Worm (Caenorhabditis elegans) whole organism, L2 larva: ENCODE measurements around the gene H23N18.6.

ENCODE experiments used
- C34F6.9 ChIP-seq: fragments of 150-350 bp; optimal IDR thresholded peaks from 2 replicates; lab custom pipeline; 2014; ENCODE audit warnings: missing biosample characterization, missing genetic modification characterization
- F13H6.1 ChIP-seq: sonication (generic microtip); optimal IDR thresholded peaks from 2 replicates; lab custom pipeline; 2016; ENCODE audit warnings: missing genetic modification characterization, missing compliant biosample characterization
- Y55F3AM.14 ChIP-seq: fragments of 200-800 bp; sonication (Bioruptor generic); optimal IDR thresholded peaks from 2 replicates; lab custom pipeline; 2018; ENCODE audit warnings: mild to moderate bottlenecking, missing genetic modification characterization, missing compliant biosample characterization
- ZK546.5 ChIP-seq: sonication (generic microtip); optimal IDR thresholded peaks from 2 replicates; lab custom pipeline; 2017; ENCODE audit warnings: missing biosample characterization, missing genetic modification characterization
- alr-1 ChIP-seq: fragments of 150-350 bp; optimal IDR thresholded peaks from 2 replicates; lab custom pipeline; 2014; ENCODE audit warnings: missing biosample characterization, missing genetic modification characterization
- ceh-16 ChIP-seq: fragments of 150-350 bp; optimal IDR thresholded peaks from 2 replicates; lab custom pipeline; 2014; ENCODE audit warnings: missing biosample characterization, missing genetic modification characterization
- dmd-4 ChIP-seq: sonication (generic microtip); optimal IDR thresholded peaks from 2 replicates; lab custom pipeline; 2017; ENCODE audit warnings: missing biosample characterization, missing genetic modification characterization
- egl-27 ChIP-seq: sonication (generic microtip); optimal IDR thresholded peaks from 3 replicates; lab custom pipeline; 2017; ENCODE audit warnings: missing biosample characterization, missing genetic modification reagents, missing genetic modification characterization
- gmeb-1 ChIP-seq: fragments of 150-350 bp; optimal IDR thresholded peaks from 2 replicates; lab custom pipeline; 2014; ENCODE audit warnings: missing biosample characterization, missing genetic modification characterization
- lin-13 ChIP-seq: fragments of 150-350 bp; optimal IDR thresholded peaks from 2 replicates; lab custom pipeline; 2014; ENCODE audit warnings: missing biosample characterization, missing genetic modification reagents, missing genetic modification characterization
- lin-39 ChIP-seq: fragments of 150-350 bp; optimal IDR thresholded peaks from 2 replicates; lab custom pipeline; 2014; ENCODE audit warnings: missing biosample characterization, missing genetic modification reagents, missing genetic modification characterization
- lsy-2 ChIP-seq, 2 experiments: fragments of 150-350 bp in 1 of 2; sonication (generic microtip) in 1 of 2; optimal IDR thresholded peaks; 2 replicates each; lab custom pipeline; 2014 to 2017; ENCODE audit warnings: missing biosample characterization in 2 of 2, missing genetic modification characterization in 2 of 2
- mab-5 ChIP-seq: fragments of 150-350 bp; optimal IDR thresholded peaks from 2 replicates; lab custom pipeline; 2014; ENCODE audit warnings: missing biosample characterization, missing genetic modification characterization
- mbf-1 ChIP-seq: sonication (generic microtip); optimal IDR thresholded peaks from 2 replicates; lab custom pipeline; 2017; ENCODE audit warnings: missing biosample characterization, missing genetic modification characterization
- mdl-1 ChIP-seq, 2 experiments: fragments of 150-350 bp in 1 of 2; sonication (generic microtip) in 1 of 2; optimal IDR thresholded peaks; 2 replicates each; lab custom pipeline; 2017; ENCODE audit warnings: missing biosample characterization in 2 of 2, missing genetic modification characterization in 2 of 2
- nhr-10 ChIP-seq: sonication (generic microtip); optimal IDR thresholded peaks from 2 replicates; lab custom pipeline; 2017; ENCODE audit warnings: missing biosample characterization, missing genetic modification characterization
- nhr-11 ChIP-seq: fragments of 150-350 bp; optimal IDR thresholded peaks from 2 replicates; lab custom pipeline; 2014; ENCODE audit warnings: missing biosample characterization, missing genetic modification characterization
- nhr-12 ChIP-seq: fragments of 150-350 bp; optimal IDR thresholded peaks from 2 replicates; lab custom pipeline; 2014; ENCODE audit warnings: missing biosample characterization, missing genetic modification characterization
- nhr-129 ChIP-seq: fragments of 150-350 bp; optimal IDR thresholded peaks from 2 replicates; lab custom pipeline; 2014; ENCODE audit warnings: missing biosample characterization, missing genetic modification characterization
- nhr-21 ChIP-seq: fragments of 150-350 bp; optimal IDR thresholded peaks from 2 replicates; lab custom pipeline; 2014; ENCODE audit warnings: missing biosample characterization, missing genetic modification characterization
- nhr-23 ChIP-seq: fragments of 150-350 bp; optimal IDR thresholded peaks from 2 replicates; lab custom pipeline; 2014; ENCODE audit warnings: missing biosample characterization, missing genetic modification reagents, missing genetic modification characterization
- nhr-237 ChIP-seq: fragments of 150-350 bp; optimal IDR thresholded peaks from 2 replicates; lab custom pipeline; 2014; ENCODE audit warnings: missing biosample characterization, missing genetic modification characterization
- nhr-6 ChIP-seq: fragments of 150-350 bp; optimal IDR thresholded peaks from 2 replicates; lab custom pipeline; 2014; ENCODE audit warnings: missing biosample characterization, missing genetic modification characterization
- peb-1 ChIP-seq: fragments of 150-350 bp; optimal IDR thresholded peaks from 2 replicates; lab custom pipeline; 2014; ENCODE audit warnings: missing biosample characterization, missing genetic modification characterization
- sem-4 ChIP-seq: fragments of 150-350 bp; optimal IDR thresholded peaks from 2 replicates; lab custom pipeline; 2014; ENCODE audit warnings: missing biosample characterization, missing genetic modification reagents, missing genetic modification characterization
- sma-3 ChIP-seq: sonication (generic microtip); optimal IDR thresholded peaks from 2 replicates; lab custom pipeline; 2016; ENCODE audit warnings: missing genetic modification reagents, missing genetic modification characterization, missing compliant biosample characterization
- sma-9 ChIP-seq, 2 experiments: fragments of 150-350 bp in 1 of 2; sonication (generic microtip) in 1 of 2; optimal IDR thresholded peaks; 2 replicates each; lab custom pipeline; 2014 to 2016; ENCODE audit warnings: missing genetic modification characterization in 2 of 2, mild to moderate bottlenecking in 1 of 2, missing biosample characterization in 1 of 2, missing compliant biosample characterization in 1 of 2, missing genetic modification reagents in 1 of 2, moderate library complexity in 1 of 2
- unc-62 ChIP-seq: fragments of 150-350 bp; optimal IDR thresholded peaks from 2 replicates; lab custom pipeline; 2014; ENCODE audit warnings: missing biosample characterization, missing genetic modification reagents, missing genetic modification characterization
- zag-1 ChIP-seq: fragments of 150-350 bp; optimal IDR thresholded peaks from 2 replicates; lab custom pipeline; 2014; ENCODE audit warnings: missing biosample characterization, missing genetic modification characterization
- ztf-1 ChIP-seq: fragments of 200-800 bp; sonication (Bioruptor generic); conservative IDR thresholded peaks from 2 replicates; pipeline ENCODE4 v1.3.6; 2022; ENCODE audit warnings: missing genetic modification characterization, missing compliant biosample characterization
- ztf-11 ChIP-seq: sonication (generic microtip); optimal IDR thresholded peaks from 2 replicates; lab custom pipeline; 2017; ENCODE audit warnings: missing biosample characterization, missing genetic modification characterization
- ztf-4 ChIP-seq: fragments of 150-350 bp; optimal IDR thresholded peaks from 2 replicates; lab custom pipeline; 2014; ENCODE audit warnings: missing biosample characterization, missing genetic modification characterization

Gene H23N18.6

ce11 chrV:4881377-4881776 is 33.5 kb downstream of the H23N18.6 start, which contains the start of gene str-32:
TSS of gene str-32 (minus strand) at chrV:4881477.
- TF ChIP-seq lin-39 (tag; lab: Kevin White, UChicago) (no peak), unc-62 (GFP tag; lab: Kevin White, UChicago) (no peak), dmd-4 (tag; lab: Kevin White, UChicago) (no peak), alr-1 (no peak), ztf-1 (GFP tag; lab: Robert Waterston, UW) (no peak), mab-5 (tag; lab: Kevin White, UChicago) (no peak), mbf-1 (no peak), F13H6.1 (tag; lab: Kevin White, UChicago) (no peak), lin-13 (GFP tag; lab: Kevin White, UChicago) (no peak), nhr-11 (no peak)

ce11 chrV:4879251-4879650 is 35.6 kb downstream of the H23N18.6 start, which contains the start of gene T19H12.15:
TSS of gene T19H12.15 (minus strand) at chrV:4879351.
- no peak for TF ChIP-seq ZK546.5 (tag; lab: Kevin White, UChicago)
- no peak for TF ChIP-seq sma-9 (GFP tag; optimal IDR thresholded peaks at IDR 0.05; lab: Kevin White, UChicago)
- no peak for TF ChIP-seq sma-9 (tag; optimal IDR thresholded peaks at IDR 0.05; lab: Kevin White, UChicago)
- no peak for TF ChIP-seq gmeb-1 (tag; lab: Kevin White, UChicago)
- no peak for TF ChIP-seq nhr-6
- TF ChIP-seq egl-27 (tag; lab: Kevin White, UChicago), result no peak
- TF ChIP-seq dmd-4 (tag; lab: Kevin White, UChicago), result no peak
- TF ChIP-seq ztf-4 (tag; lab: Kevin White, UChicago), result no peak
- TF ChIP-seq Y55F3AM.14 (GFP tag; lab: Kevin White, UChicago), result no peak
- TF ChIP-seq lin-13 (GFP tag; lab: Kevin White, UChicago), result no peak
- TF ChIP-seq alr-1, result no peak
- no peak for TF ChIP-seq lin-39 (tag; lab: Kevin White, UChicago)
- TF ChIP-seq lsy-2 (tag; optimal IDR thresholded peaks at IDR 0.05; lab: Kevin White, UChicago), result no peak
- no peak for TF ChIP-seq ztf-11

- TF ChIP-seq lin-39 (tag; lab: Kevin White, UChicago) (no peak), egl-27 (tag; lab: Kevin White, UChicago) (no peak), gmeb-1 (tag; lab: Kevin White, UChicago) (no peak), ceh-16 (tag; lab: Kevin White, UChicago) (no peak), lsy-2 (tag; optimal IDR thresholded peaks at IDR 0.05; lab: Kevin White, UChicago) (no peak), nhr-6 (no peak), nhr-129 (tag; lab: Kevin White, UChicago) (no peak), mdl-1 (tag; optimal IDR thresholded peaks at IDR 0.05; lab: Kevin White, UChicago) (no peak)
- TF ChIP-seq, all 48 proteins: peak for 0
Observed at ce11 chrV:4877587-4877986, 37.3 kb downstream of the H23N18.6 start, which contains the start of gene T19H12.6. TSS of gene T19H12.6 (minus strand) at chrV:4877687.

ce11 chrV:4871992-4872391 is 42.9 kb downstream of the H23N18.6 start, which contains the start of gene srd-33:
TSS of gene srd-33 (plus strand) at chrV:4872292.
- TF ChIP-seq ztf-11, result no peak
- no peak for TF ChIP-seq sem-4 (tag; lab: Kevin White, UChicago)
- TF ChIP-seq nhr-10, result no peak
- no peak for TF ChIP-seq sma-3 (GFP tag; lab: Kevin White, UChicago)
- no peak for TF ChIP-seq dmd-4 (tag; lab: Kevin White, UChicago)
- TF ChIP-seq nhr-237 (tag; lab: Kevin White, UChicago), result no peak
- TF ChIP-seq Y55F3AM.14 (GFP tag; lab: Kevin White, UChicago), result no peak
- no peak for TF ChIP-seq zag-1 (tag; lab: Kevin White, UChicago)
- no peak for TF ChIP-seq ZK546.5 (tag; lab: Kevin White, UChicago)

ce11 chrV:4870627-4871026 is 44.3 kb downstream of the H23N18.6 start:
- TF ChIP-seq lsy-2 (tag; optimal IDR thresholded peaks at IDR 0.05; lab: Kevin White, UChicago) (peak in 1 of 2 experiments; percentile 32), ztf-1 (GFP tag; lab: Robert Waterston, UW) (no peak), nhr-21 (tag; lab: Kevin White, UChicago) (peak; percentile 42)

ce11 chrV:4868698-4869097 is 46.2 kb downstream of the H23N18.6 start:
- TF ChIP-seq nhr-23 (no peak), nhr-237 (tag; lab: Kevin White, UChicago) (no peak), C34F6.9 (tag; lab: Kevin White, UChicago) (no peak), ztf-1 (GFP tag; lab: Robert Waterston, UW) (no peak), peb-1 (tag; lab: Kevin White, UChicago) (no peak), nhr-12 (tag; lab: Kevin White, UChicago) (no peak)
- TF ChIP-seq, all 48 proteins: peak for 0
